Fruit fly (Drosophila melanogaster) whole organism, embryonic: ENCODE measurements around the gene CG8142.

Source experiments
- Atf3 ChIP-seq: fragments of 200-800 bp; sonication (Bioruptor generic); optimal IDR thresholded peaks from 3 replicates; lab custom pipeline; 2016; ENCODE audit warnings: missing biosample characterization, missing genetic modification characterization
- CG10147 ChIP-seq: fragments of 200-800 bp; sonication (Bioruptor generic); optimal IDR thresholded peaks from 2 replicates; lab custom pipeline; 2019; ENCODE audit warnings: missing biosample characterization, mild to moderate bottlenecking, missing genetic modification characterization, moderate library complexity
- CG10654 ChIP-seq: fragments of 200-800 bp; sonication (Bioruptor generic); optimal IDR thresholded peaks from 2 replicates; lab custom pipeline; 2016; ENCODE audit warnings: missing biosample characterization, missing genetic modification characterization
- CG11456 ChIP-seq: fragments of 200-800 bp; sonication (Bioruptor generic); IDR thresholded peaks from 3 replicates; pipeline ENCODE4 v1.3.6; 2022; ENCODE audit warnings: missing biosample characterization, missing genetic modification characterization
- CG11504 ChIP-seq: fragments of 200-800 bp; sonication (Bioruptor generic); optimal IDR thresholded peaks from 3 replicates; lab custom pipeline; 2019; ENCODE audit warnings: missing biosample characterization, mild to moderate bottlenecking, missing genetic modification characterization, moderate library complexity
- CG16779 ChIP-seq: fragments of 200-800 bp; sonication (Bioruptor generic); IDR thresholded peaks from 2 replicates; pipeline ENCODE4 v1.3.6; 2022; ENCODE audit warnings: missing biosample characterization, missing genetic modification characterization
- CG17361 ChIP-seq: fragments of 200-800 bp; sonication (Bioruptor generic); IDR thresholded peaks from 3 replicates; pipeline ENCODE4 v1.3.6; 2022; ENCODE audit warnings: missing biosample characterization, missing genetic modification characterization
- CG1832 ChIP-seq: fragments of 200-800 bp; sonication (Bioruptor generic); optimal IDR thresholded peaks from 2 replicates; lab custom pipeline; 2017; ENCODE audit warnings: missing biosample characterization, mild to moderate bottlenecking, missing genetic modification characterization, inconsistent platforms
- CG2678 ChIP-seq: fragments of 200-800 bp; sonication (Bioruptor generic); optimal IDR thresholded peaks from 3 replicates; lab custom pipeline; 2019; ENCODE audit warnings: missing biosample characterization, mild to moderate bottlenecking, missing genetic modification characterization, moderate library complexity
- CG31365 ChIP-seq: fragments of 200-800 bp; sonication (Bioruptor generic); optimal IDR thresholded peaks from 2 replicates; lab custom pipeline; 2018; ENCODE audit warnings: missing biosample characterization, mild to moderate bottlenecking, missing genetic modification characterization
- CG3847 ChIP-seq: fragments of 200-800 bp; sonication (Bioruptor generic); IDR thresholded peaks from 2 replicates; pipeline ENCODE4 v1.3.6; 2022; ENCODE audit warnings: missing biosample characterization, missing genetic modification characterization
- CG43689 ChIP-seq: fragments of 200-800 bp; sonication (Bioruptor generic); IDR thresholded peaks from 2 replicates; pipeline ENCODE4 v1.3.6; 2022; ENCODE audit warnings: missing biosample characterization, missing genetic modification characterization
- CG7372 ChIP-seq: fragments of 200-800 bp; sonication (Bioruptor generic); IDR thresholded peaks from 2 replicates; pipeline ENCODE4 v1.3.6; 2022; ENCODE audit warnings: missing biosample characterization, missing genetic modification characterization
- CG8281 ChIP-seq: fragments of 200-800 bp; sonication (Bioruptor generic); optimal IDR thresholded peaks from 2 replicates; lab custom pipeline; 2018; ENCODE audit warnings: missing biosample characterization, mild to moderate bottlenecking, missing genetic modification characterization, moderate library complexity
- CG8478 ChIP-seq: fragments of >200 bp; optimal IDR thresholded peaks from 2 replicates; lab custom pipeline; 2018
- Camta ChIP-seq: fragments of 200-800 bp; sonication (Bioruptor generic); optimal IDR thresholded peaks from 2 replicates; lab custom pipeline; 2016; ENCODE audit warnings: missing biosample characterization, missing genetic modification characterization
- CrebB ChIP-seq: fragments of 200-800 bp; sonication (Bioruptor generic); optimal IDR thresholded peaks from 3 replicates; lab custom pipeline; 2018; ENCODE audit warnings: missing biosample characterization, mild to moderate bottlenecking, missing genetic modification characterization
- Dp ChIP-seq: fragments of 200-800 bp; sonication (Bioruptor generic); optimal IDR thresholded peaks from 2 replicates; lab custom pipeline; 2018; ENCODE audit warnings: missing biosample characterization, mild to moderate bottlenecking, missing genetic modification characterization, moderate library complexity
- HmgZ ChIP-seq: fragments of 200-800 bp; sonication (Bioruptor generic); optimal IDR thresholded peaks from 2 replicates; lab custom pipeline; 2018; ENCODE audit warnings: missing biosample characterization, mild to moderate bottlenecking, missing genetic modification characterization
- Hmr ChIP-seq: fragments of 200-800 bp; sonication (Bioruptor generic); optimal IDR thresholded peaks from 3 replicates; lab custom pipeline; 2017; ENCODE audit warnings: mild to moderate bottlenecking, missing biosample characterization, missing genetic modification reagents, missing genetic modification characterization
- Hr51 ChIP-seq, 2 experiments: fragments of 200-800 bp; sonication (Bioruptor generic); optimal IDR thresholded peaks; 2 replicates in 1 of 2; 3 replicates in 1 of 2; lab custom pipeline; 2016 to 2018; ENCODE audit warnings: missing biosample characterization in 2 of 2, missing genetic modification characterization in 2 of 2, mild to moderate bottlenecking in 1 of 2, moderate library complexity in 1 of 2
- MESR4 ChIP-seq: fragments of 200-800 bp; sonication (Bioruptor generic); optimal IDR thresholded peaks from 2 replicates; lab custom pipeline; 2018; ENCODE audit warnings: missing biosample characterization, mild to moderate bottlenecking, missing genetic modification characterization, moderate library complexity
- Mes4 ChIP-seq: fragments of 200-800 bp; sonication (Bioruptor generic); optimal IDR thresholded peaks from 2 replicates; lab custom pipeline; 2016; ENCODE audit warnings: missing biosample characterization, missing genetic modification characterization
- Opbp ChIP-seq: fragments of 200-800 bp; sonication (Bioruptor generic); IDR thresholded peaks from 3 replicates; pipeline ENCODE4 v1.3.6; 2022; ENCODE audit warnings: missing biosample characterization, missing genetic modification characterization; ENCODE audit not compliant: partially characterized antibody
- al ChIP-seq: fragments of 200-800 bp; sonication (Bioruptor generic); IDR thresholded peaks from 2 replicates; pipeline ENCODE4 v1.3.6; 2022; ENCODE audit warnings: missing biosample characterization, missing genetic modification characterization
- ash1 ChIP-seq: fragments of 200-800 bp; sonication (Bioruptor generic); optimal IDR thresholded peaks from 2 replicates; lab custom pipeline; 2018; ENCODE audit warnings: missing biosample characterization, mild to moderate bottlenecking, missing genetic modification characterization
- bcd ChIP-seq: fragments of 200-800 bp; sonication (Bioruptor generic); optimal IDR thresholded peaks from 2 replicates; lab custom pipeline; 2017; ENCODE audit warnings: missing biosample characterization, mild to moderate bottlenecking, missing genetic modification characterization
- btn ChIP-seq: fragments of 200-800 bp; sonication (Bioruptor generic); optimal IDR thresholded peaks from 2 replicates; lab custom pipeline; 2016; ENCODE audit warnings: missing biosample characterization, missing genetic modification characterization
- cato ChIP-seq: fragments of 200-800 bp; sonication (Bioruptor generic); optimal IDR thresholded peaks from 2 replicates; lab custom pipeline; 2016; ENCODE audit warnings: missing biosample characterization, missing genetic modification characterization, borderline replicate concordance
- croc ChIP-seq: fragments of 200-800 bp; sonication (Bioruptor generic); conservative IDR thresholded peaks from 3 replicates; pipeline ENCODE4 v1.3.6; 2022; ENCODE audit warnings: missing biosample characterization, missing genetic modification characterization
- dm ChIP-seq: fragments of 200-800 bp; sonication (Bioruptor generic); optimal IDR thresholded peaks from 3 replicates; lab custom pipeline; 2016; ENCODE audit warnings: missing biosample characterization, missing genetic modification characterization
- ems ChIP-seq: fragments of 200-800 bp; sonication (Bioruptor generic); optimal IDR thresholded peaks from 3 replicates; lab custom pipeline; 2016; ENCODE audit warnings: missing biosample characterization, missing genetic modification characterization
- fd3F ChIP-seq: fragments of 200-800 bp; sonication (Bioruptor generic); optimal IDR thresholded peaks from 2 replicates; lab custom pipeline; 2018; ENCODE audit warnings: missing biosample characterization, mild to moderate bottlenecking, missing genetic modification characterization, moderate library complexity
- her ChIP-seq: fragments of 200-800 bp; sonication (Bioruptor generic); optimal IDR thresholded peaks from 2 replicates; lab custom pipeline; 2016; ENCODE audit warnings: missing biosample characterization, missing genetic modification characterization
- kah ChIP-seq: fragments of 200-800 bp; sonication (Bioruptor generic); optimal IDR thresholded peaks from 2 replicates; lab custom pipeline; 2018; ENCODE audit warnings: missing biosample characterization, mild to moderate bottlenecking, missing genetic modification characterization
- klu ChIP-seq: fragments of 200-800 bp; sonication (Bioruptor generic); IDR thresholded peaks from 2 replicates; pipeline ENCODE4 v1.3.6; 2022; ENCODE audit warnings: missing biosample characterization, missing genetic modification characterization
- knrl ChIP-seq: fragments of 200-800 bp; sonication (Bioruptor generic); IDR thresholded peaks from 3 replicates; pipeline ENCODE4 v1.3.6; 2022; ENCODE audit warnings: missing biosample characterization, missing genetic modification characterization; ENCODE audit not compliant: partially characterized antibody
- lilli ChIP-seq: fragments of 200-800 bp; sonication (Bioruptor generic); optimal IDR thresholded peaks from 3 replicates; lab custom pipeline; 2016; ENCODE audit warnings: missing biosample characterization, missing genetic modification characterization
- mirr ChIP-seq: fragments of 200-800 bp; sonication (Bioruptor generic); optimal IDR thresholded peaks from 3 replicates; lab custom pipeline; 2018; ENCODE audit warnings: missing biosample characterization, mild to moderate bottlenecking, missing genetic modification characterization
- odd ChIP-seq: fragments of 200-800 bp; sonication (Bioruptor generic); optimal IDR thresholded peaks from 2 replicates; lab custom pipeline; 2017; ENCODE audit warnings: missing biosample characterization, mild to moderate bottlenecking, missing genetic modification characterization
- onecut ChIP-seq: fragments of 200-800 bp; sonication (Bioruptor generic); IDR thresholded peaks from 2 replicates; pipeline ENCODE4 v1.3.6; 2022; ENCODE audit warnings: missing biosample characterization, missing genetic modification characterization
- run ChIP-seq: fragments of 200-800 bp; sonication (Bioruptor generic); optimal IDR thresholded peaks from 3 replicates; lab custom pipeline; 2018; ENCODE audit warnings: missing biosample characterization, mild to moderate bottlenecking, missing genetic modification characterization
- scrt ChIP-seq: fragments of 200-800 bp; sonication (Bioruptor generic); optimal IDR thresholded peaks from 2 replicates; lab custom pipeline; 2018; ENCODE audit warnings: missing biosample characterization, mild to moderate bottlenecking, missing genetic modification characterization, moderate library complexity
- sisA ChIP-seq: fragments of 200-800 bp; sonication (Bioruptor generic); IDR thresholded peaks from 2 replicates; pipeline ENCODE4 v1.3.6; 2022; ENCODE audit warnings: missing biosample characterization, missing genetic modification characterization
- ssp ChIP-seq: fragments of 200-800 bp; sonication (Bioruptor generic); IDR thresholded peaks from 2 replicates; pipeline ENCODE4 v1.3.6; 2022; ENCODE audit warnings: missing biosample characterization, missing genetic modification characterization
- trem ChIP-seq: fragments of 200-800 bp; optimal IDR thresholded peaks from 3 replicates; lab custom pipeline; 2019; ENCODE audit warnings: missing biosample characterization, mild to moderate bottlenecking, missing genetic modification characterization, moderate library complexity
- twi ChIP-seq: fragments of 200-800 bp; optimal IDR thresholded peaks from 2 replicates; lab custom pipeline; 2019; ENCODE audit warnings: missing biosample characterization, mild to moderate bottlenecking, missing genetic modification characterization, moderate library complexity
- unc-4 ChIP-seq: fragments of 200-800 bp; sonication (Bioruptor generic); IDR thresholded peaks from 2 replicates; pipeline ENCODE4 v1.3.6; 2022; ENCODE audit warnings: missing biosample characterization, missing genetic modification characterization; ENCODE audit not compliant: partially characterized antibody
- vvl ChIP-seq: fragments of 200-800 bp; sonication (Bioruptor generic); IDR thresholded peaks from 2 replicates; pipeline ENCODE4 v1.3.6; 2022; ENCODE audit warnings: missing biosample characterization, missing genetic modification characterization
- wdn ChIP-seq: fragments of 200-800 bp; sonication (Bioruptor generic); IDR thresholded peaks from 2 replicates; pipeline ENCODE4 v1.3.6; 2022; ENCODE audit warnings: missing biosample characterization, missing genetic modification characterization
- zen ChIP-seq: fragments of 200-800 bp; sonication (Bioruptor generic); optimal IDR thresholded peaks from 3 replicates; lab custom pipeline; 2018; ENCODE audit warnings: missing biosample characterization, mild to moderate bottlenecking, missing genetic modification characterization, moderate library complexity
- zen2 ChIP-seq: fragments of 200-800 bp; sonication (Bioruptor generic); IDR thresholded peaks from 3 replicates; pipeline ENCODE4 v1.3.6; 2022; ENCODE audit warnings: missing biosample characterization, missing genetic modification characterization; ENCODE audit not compliant: partially characterized antibody

Gene CG8142

dm6 chrX:17852457-17852856 is 8.0 kb upstream of the CG8142 start, which contains the start of gene CG32554 (continued):
- TF ChIP-seq MESR4 (peak; percentile 18), Hmr (GFP tag; lab: Kevin White, UChicago) (no peak), ssp (GFP tag; lab: Robert Waterston, UW) (no peak), al (GFP tag; lab: Robert Waterston, UW) (no peak), unc-4 (GFP tag; lab: Robert Waterston, UW) (peak; percentile 87), Atf3 (GFP tag; lab: Kevin White, UChicago) (no peak), bcd (no peak), CG17361 (GFP tag; lab: Robert Waterston, UW) (no peak), Mes4 (GFP tag; lab: Kevin White, UChicago) (no peak), CG1832 (GFP tag; lab: Kevin White, UChicago) (no peak), CG8281 (no peak), btn (GFP tag; lab: Kevin White, UChicago) (no peak), cato (no peak), CG31365 (tag; lab: Kevin White, UChicago) (no peak), mirr (no peak), CG8478 (lab: Kevin White, UChicago) (no peak), trem (peak; percentile 95), Camta (GFP tag; lab: Kevin White, UChicago) (no peak), CG3847 (GFP tag; lab: Robert Waterston, UW) (no peak), ash1 (GFP tag; lab: Kevin White, UChicago) (no peak), CG10654 (no peak), Dp (peak; percentile 81), zen (tag; lab: Kevin White, UChicago) (no peak), CG7372 (GFP tag; lab: Robert Waterston, UW) (no peak), run (tag; lab: Kevin White, UChicago) (no peak), Hr51 (GFP tag; optimal IDR thresholded peaks at IDR 0.05; lab: Kevin White, UChicago) (no peak), kah (GFP tag; lab: Kevin White, UChicago) (no peak)

dm6 chrX:17850179-17850578 is 5.7 kb upstream of the CG8142 start, which contains the start of the genes CG15814 and Spt7:
CG15814 (minus strand) TSS chrX:17850342.
Spt7 (plus strand) TSS chrX:17850460.
- TF ChIP-seq wdn (GFP tag; lab: Robert Waterston, UW) (0 out of 2 replicates have a peak, but pooled peaks have one; percentile 24), CG43689 (no peak), onecut (GFP tag; lab: Robert Waterston, UW) (peak; percentile 16; the same call in 1 of the 2 replicates), zen2 (GFP tag; lab: Robert Waterston, UW) (peak; percentile 80; the same call in 2 of the 3 replicates), CrebB (tag; lab: Kevin White, UChicago) (peak; percentile 35), CG11504 (no peak), bcd (peak; percentile 35), fd3F (GFP tag; lab: Kevin White, UChicago) (peak; percentile 12), knrl (GFP tag; lab: Robert Waterston, UW) (peak; percentile 87), Opbp (GFP tag; lab: Robert Waterston, UW) (peak; percentile 84), her (GFP tag; lab: Kevin White, UChicago) (peak; percentile 53), dm (GFP tag; lab: Kevin White, UChicago) (peak; percentile 52), croc (GFP tag; lab: Robert Waterston, UW) (peak; percentile 58; the same call in 2 of the 3 replicates), vvl (GFP tag; lab: Robert Waterston, UW) (peak; percentile 18; the same call in 1 of the 2 replicates), CG10147 (GFP tag; lab: Kevin White, UChicago) (peak; percentile 60), CG2678 (tag; lab: Kevin White, UChicago) (no peak), lilli (GFP tag; lab: Kevin White, UChicago) (peak; percentile 16), HmgZ (tag; lab: Kevin White, UChicago) (peak; percentile 84), scrt (no peak), sisA (GFP tag; lab: Robert Waterston, UW) (no peak), klu (GFP tag; lab: Robert Waterston, UW) (no peak), CG16779 (GFP tag; lab: Robert Waterston, UW) (no peak), odd (peak; percentile 2), CG11456 (0 out of 3 replicates have a peak, but pooled peaks have one; percentile 31), twi (tag; lab: Kevin White, UChicago) (peak; percentile 27), ems (GFP tag; lab: Kevin White, UChicago) (peak; percentile 30)
